Worm (Caenorhabditis elegans) whole organism, late embryonic: ENCODE results near the gene tmem-218.

Experiments
- F13H6.1 ChIP-seq: sonication (generic microtip); optimal IDR thresholded peaks from 2 replicates; lab custom pipeline; 2016; ENCODE audit warnings: missing genetic modification characterization, missing compliant biosample characterization
- ama-1 ChIP-seq: fragments of 150-350 bp; optimal IDR thresholded peaks from 2 replicates; lab custom pipeline; 2014
- ceh-6 ChIP-seq: fragments of 200-800 bp; sonication (Bioruptor generic); optimal IDR thresholded peaks from 2 replicates; lab custom pipeline; 2018; ENCODE audit warnings: mild to moderate bottlenecking, missing genetic modification characterization, missing compliant biosample characterization
- che-1 ChIP-seq: sonication (generic microtip); optimal IDR thresholded peaks from 2 replicates; lab custom pipeline; 2016; ENCODE audit warnings: mild to moderate bottlenecking, missing genetic modification characterization, missing compliant biosample characterization
- fkh-10 ChIP-seq: fragments of 150-350 bp; optimal IDR thresholded peaks from 2 replicates; lab custom pipeline; 2014; ENCODE audit warnings: missing biosample characterization, missing genetic modification reagents, missing genetic modification characterization
- lin-11 ChIP-seq: fragments of 200-800 bp; sonication (Bioruptor generic); optimal IDR thresholded peaks from 2 replicates; lab custom pipeline; 2018; ENCODE audit warnings: mild to moderate bottlenecking, missing genetic modification characterization, missing compliant biosample characterization
- madf-2 ChIP-seq: sonication (generic microtip); optimal IDR thresholded peaks from 2 replicates; lab custom pipeline; 2017; ENCODE audit warnings: missing genetic modification characterization, missing compliant biosample characterization
- nfya-1 ChIP-seq: sonication (generic microtip); optimal IDR thresholded peaks from 2 replicates; lab custom pipeline; 2017; ENCODE audit warnings: missing genetic modification characterization, mild to moderate bottlenecking, missing compliant biosample characterization, antibody characterized with exemption, moderate library complexity
- npax-4 ChIP-seq: sonication (generic microtip); optimal IDR thresholded peaks from 2 replicates; lab custom pipeline; 2016; ENCODE audit warnings: missing genetic modification characterization, missing compliant biosample characterization
- odd-2 ChIP-seq: sonication (generic microtip); optimal IDR thresholded peaks from 2 replicates; lab custom pipeline; 2017; ENCODE audit warnings: antibody characterized with exemption, mild to moderate bottlenecking, missing genetic modification characterization, missing compliant biosample characterization
- pat-9 ChIP-seq: fragments of 200-800 bp; sonication (Bioruptor generic); optimal IDR thresholded peaks from 2 replicates; lab custom pipeline; 2018; ENCODE audit warnings: mild to moderate bottlenecking, missing genetic modification characterization, moderate library complexity, missing compliant biosample characterization
- ztf-16 ChIP-seq: sonication (generic microtip); optimal IDR thresholded peaks from 2 replicates; lab custom pipeline; 2017; ENCODE audit warnings: missing genetic modification characterization, missing compliant biosample characterization

DNA sequence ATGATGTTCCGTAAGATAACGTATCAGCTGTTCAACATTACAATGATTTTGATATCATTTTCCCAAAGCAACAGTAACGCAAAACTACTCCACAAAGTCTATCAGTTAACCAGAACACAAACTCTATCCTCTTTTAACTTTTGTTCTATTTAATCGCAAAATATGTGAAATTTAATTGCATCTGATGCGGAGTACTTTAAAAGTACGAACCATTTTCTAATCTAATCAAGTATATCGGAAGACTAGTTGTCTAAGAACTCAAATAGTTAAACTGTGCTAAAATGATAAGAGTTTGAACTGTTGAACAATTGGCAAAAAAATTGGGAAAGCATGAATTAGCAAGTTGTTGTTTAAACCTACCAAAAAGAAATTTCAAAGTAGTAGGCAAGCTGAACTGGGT is 32.1 kb downstream of the tmem-218 start:
- TF ChIP-seq ama-1 (lab: Kevin White, UChicago) (no peak), nfya-1 (tag; lab: Kevin White, UChicago) (no peak), F13H6.1 (tag; lab: Kevin White, UChicago) (no peak), fkh-10 (no peak), madf-2 (tag; lab: Kevin White, UChicago) (no peak), pat-9 (tag; lab: Kevin White, UChicago) (no peak), che-1 (tag; lab: Kevin White, UChicago) (no peak), odd-2 (no peak), npax-4 (no peak), ceh-6 (GFP tag; lab: Kevin White, UChicago) (no peak), ztf-16 (tag; lab: Kevin White, UChicago) (no peak), lin-11 (tag; lab: Kevin White, UChicago) (no peak)
